Worm (Caenorhabditis elegans) whole organism, L3 larva: ENCODE measurements around the gene W07A12.8.

Experiments used
- ceh-28 ChIP-seq: fragments of 150-350 bp; optimal IDR thresholded peaks from 2 replicates; lab custom pipeline; 2014; ENCODE audit warnings: missing biosample characterization, missing genetic modification reagents, missing genetic modification characterization
- lin-39 ChIP-seq: fragments of 150-350 bp; optimal IDR thresholded peaks from 2 replicates; lab custom pipeline; 2018; ENCODE audit warnings: missing biosample characterization, missing genetic modification reagents, missing genetic modification characterization

DNA sequence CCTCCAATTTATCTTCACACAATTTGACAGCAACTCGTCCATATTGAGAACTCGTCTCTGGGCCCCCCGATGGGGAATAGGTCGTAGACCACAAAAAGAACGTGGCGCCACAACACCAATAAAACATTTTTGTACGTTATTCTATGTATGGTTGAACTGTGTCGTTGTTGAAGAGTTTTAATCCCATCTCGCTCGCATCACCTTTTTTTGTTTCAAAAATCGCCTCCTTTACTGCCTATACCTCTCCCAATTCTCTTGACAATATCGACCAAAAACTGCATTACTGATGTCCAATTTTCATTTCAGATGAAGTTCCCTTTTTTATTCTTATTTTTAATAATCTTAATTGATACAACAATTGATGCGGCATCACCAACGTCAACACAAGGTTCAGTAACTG is 31.6 kb upstream of the W07A12.8 start, which contains the start of gene let-23:
- TF ChIP-seq ceh-28 (tag; lab: Kevin White, UChicago) (no peak), lin-39 (tag; lab: Kevin White, UChicago) (no peak)
